Fruit fly (Drosophila melanogaster) whole organism, wandering third instar larva: Measurements from ENCODE around the gene CG33296.

Experiments
- Abd-B ChIP-seq: fragments of >200 bp; optimal IDR thresholded peaks from 2 replicates; lab custom pipeline; 2017; ENCODE audit warnings: missing biosample characterization, missing genetic modification characterization
- CG9705 ChIP-seq: fragments of 200-800 bp; sonication (Bioruptor generic); optimal IDR thresholded peaks from 2 replicates; lab custom pipeline; 2018; ENCODE audit warnings: missing biosample characterization, mild to moderate bottlenecking, missing genetic modification characterization
- Dfd ChIP-seq: fragments of >200 bp; optimal IDR thresholded peaks from 2 replicates; lab custom pipeline; 2017; ENCODE audit warnings: missing biosample characterization, missing genetic modification characterization
- Dif ChIP-seq: fragments of 200-275, 200-300 bp; sonication (Bioruptor generic); optimal IDR thresholded peaks from 2 replicates; lab custom pipeline; 2018; ENCODE audit warnings: missing biosample characterization, missing genetic modification characterization; ENCODE audit not compliant: partially characterized antibody
- GATAd ChIP-seq: sonication (Bioruptor generic); optimal IDR thresholded peaks from 2 replicates; lab custom pipeline; 2016; ENCODE audit warnings: missing biosample characterization, missing genetic modification characterization
- HLH106 ChIP-seq: fragments of 200-800 bp; optimal IDR thresholded peaks from 3 replicates; lab custom pipeline; 2019; ENCODE audit warnings: missing biosample characterization, mild to moderate bottlenecking, missing genetic modification characterization, moderate library complexity
- Hnf4 ChIP-seq: fragments of 200-800 bp; sonication (Bioruptor generic); optimal IDR thresholded peaks from 2 replicates; lab custom pipeline; 2016; ENCODE audit warnings: missing biosample characterization, mild to moderate bottlenecking, missing genetic modification characterization
- Hr83 ChIP-seq: fragments of 200-300 bp; sonication (Bioruptor generic); optimal IDR thresholded peaks from 2 replicates; lab custom pipeline; 2016; ENCODE audit warnings: missing biosample characterization, mild to moderate bottlenecking, missing genetic modification characterization, moderate library complexity; ENCODE audit not compliant: poor library complexity, severe bottlenecking
- Mio ChIP-seq: sonication (Bioruptor generic); optimal IDR thresholded peaks from 2 replicates; lab custom pipeline; 2016; ENCODE audit warnings: missing biosample characterization, missing genetic modification characterization
- Myc ChIP-seq: fragments of >200 bp; optimal IDR thresholded peaks from 2 replicates; lab custom pipeline; 2017
- N ChIP-seq: fragments of >200 bp; optimal IDR thresholded peaks from 2 replicates; lab custom pipeline; 2018; ENCODE audit warnings: missing biosample characterization, missing external identifiers, missing genetic modification characterization
- OdsH ChIP-seq: fragments of 200-800 bp; sonication (Bioruptor generic); optimal IDR thresholded peaks from 2 replicates; lab custom pipeline; 2016; ENCODE audit warnings: missing biosample characterization, mild to moderate bottlenecking, missing genetic modification characterization
- Rel ChIP-seq, 2 experiments: fragments of 200-800 bp; sonication (Bioruptor generic) in 1 of 2; optimal IDR thresholded peaks; 2 replicates in 1 of 2; 3 replicates in 1 of 2; lab custom pipeline; 2016 to 2019; ENCODE audit warnings: mild to moderate bottlenecking in 2 of 2, missing biosample characterization in 2 of 2, missing genetic modification characterization in 2 of 2, moderate library complexity in 1 of 2
- br ChIP-seq: fragments of 200-800 bp; sonication (Bioruptor generic); optimal IDR thresholded peaks from 2 replicates; lab custom pipeline; 2016; ENCODE audit warnings: missing biosample characterization, missing genetic modification characterization
- brk ChIP-seq: fragments of 200-800 bp; sonication (Bioruptor generic); optimal IDR thresholded peaks from 2 replicates; lab custom pipeline; 2016; ENCODE audit warnings: missing biosample characterization, mild to moderate bottlenecking, missing genetic modification characterization
- dl ChIP-seq, 2 experiments: fragments of 175-275, 200-275 bp in 1 of 2; fragments of 200-275 bp in 1 of 2; sonication (Bioruptor generic); optimal IDR thresholded peaks; lab custom pipeline; 2018; ENCODE audit warnings: mild to moderate bottlenecking in 2 of 2, missing biosample characterization in 2 of 2, missing genetic modification characterization in 2 of 2, moderate library complexity in 2 of 2; ENCODE audit not compliant: partially characterized antibody in 2 of 2, insufficient read depth in 1 of 2
- dmrt93B ChIP-seq: fragments of 200-800 bp; sonication (Bioruptor generic); optimal IDR thresholded peaks from 2 replicates; lab custom pipeline; 2018; ENCODE audit warnings: missing biosample characterization, mild to moderate bottlenecking, missing genetic modification characterization
- dsf ChIP-seq: sonication (Bioruptor generic); optimal IDR thresholded peaks from 2 replicates; lab custom pipeline; 2016; ENCODE audit warnings: missing biosample characterization, missing genetic modification characterization, borderline replicate concordance
- ey ChIP-seq: fragments of 200-800 bp; sonication (Bioruptor generic); optimal IDR thresholded peaks from 2 replicates; lab custom pipeline; 2016; ENCODE audit warnings: missing biosample characterization, missing genetic modification characterization
- foxo ChIP-seq, 2 experiments: fragments of 200-800 bp; sonication (Bioruptor generic); optimal IDR thresholded peaks; 2 replicates in 1 of 2; 3 replicates in 1 of 2; lab custom pipeline; 2016 to 2017; ENCODE audit warnings: missing biosample characterization in 2 of 2, missing genetic modification characterization in 2 of 2
- fru ChIP-seq: fragments of 200-800 bp; sonication (Bioruptor generic); optimal IDR thresholded peaks from 3 replicates; lab custom pipeline; 2016; ENCODE audit warnings: missing biosample characterization, mild to moderate bottlenecking, missing genetic modification characterization
- h ChIP-seq: fragments of 200-800 bp; sonication (Bioruptor generic); optimal IDR thresholded peaks from 3 replicates; lab custom pipeline; 2016; ENCODE audit warnings: missing biosample characterization, mild to moderate bottlenecking, missing genetic modification characterization
- jim ChIP-seq: fragments of 175-275, 200-325 bp; sonication (Bioruptor generic); optimal IDR thresholded peaks from 2 replicates; lab custom pipeline; 2016; ENCODE audit warnings: missing biosample characterization, mild to moderate bottlenecking, missing genetic modification characterization
- lola ChIP-seq: fragments of >200 bp; optimal IDR thresholded peaks from 2 replicates; lab custom pipeline; 2017; ENCODE audit warnings: missing biosample characterization, missing genetic modification characterization
- pan ChIP-seq: fragments of >200 bp; optimal IDR thresholded peaks from 2 replicates; lab custom pipeline; 2017
- psq ChIP-seq: fragments of 200-800 bp; sonication (Bioruptor generic); optimal IDR thresholded peaks from 3 replicates; lab custom pipeline; 2017; ENCODE audit warnings: missing biosample characterization, mild to moderate bottlenecking, missing genetic modification characterization, moderate library complexity
- rgr ChIP-seq: fragments of 200-800 bp; sonication (Bioruptor generic); optimal IDR thresholded peaks from 3 replicates; lab custom pipeline; 2016; ENCODE audit warnings: missing biosample characterization, mild to moderate bottlenecking, missing genetic modification characterization
- sage ChIP-seq: fragments of 200-800 bp; sonication (Bioruptor generic); optimal IDR thresholded peaks from 2 replicates; lab custom pipeline; 2016; ENCODE audit warnings: missing biosample characterization, mild to moderate bottlenecking, missing genetic modification characterization
- tai ChIP-seq: sonication (Bioruptor generic); optimal IDR thresholded peaks from 2 replicates; lab custom pipeline; 2016; ENCODE audit warnings: missing biosample characterization, missing genetic modification characterization
- usp ChIP-seq: fragments of >200 bp; optimal IDR thresholded peaks from 2 replicates; lab custom pipeline; 2017; ENCODE audit warnings: missing biosample characterization, missing genetic modification characterization
- woc ChIP-seq: sonication (Bioruptor generic); optimal IDR thresholded peaks from 2 replicates; lab custom pipeline; 2016; ENCODE audit warnings: missing biosample characterization, mild to moderate bottlenecking, missing genetic modification characterization

CG33296 gene

DNA sequence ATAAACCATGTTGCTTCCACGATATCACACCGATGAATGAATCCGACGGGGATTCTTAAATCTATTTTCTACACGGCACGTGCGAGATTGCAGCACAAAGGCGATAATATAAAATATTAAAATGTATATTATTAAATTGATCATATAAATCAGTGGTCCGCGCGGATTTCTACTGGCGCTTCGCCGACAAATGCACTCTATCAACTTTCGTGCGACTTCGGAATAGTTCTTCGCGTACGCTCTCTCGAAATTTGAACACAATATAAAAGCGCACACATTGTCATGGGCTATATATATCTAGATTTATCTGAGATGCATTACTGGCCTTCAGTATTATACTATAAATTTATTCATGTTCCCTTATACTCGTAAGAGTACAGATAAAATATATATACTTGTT lies at the start of gene CG33296:
Gene CG33296, minus strand, starts transcription at position 101 of the 400 bp plus-strand sequence.
- no peak for TF ChIP-seq brk
- TF ChIP-seq Dif (GFP tag; lab: Kevin White, UChicago) = no peak
- TF ChIP-seq Hnf4 = no peak
- TF ChIP-seq GATAd (GFP tag; lab: Kevin White, UChicago) = no peak
- TF ChIP-seq rgr (GFP tag; lab: Kevin White, UChicago) = no peak
- TF ChIP-seq usp (GFP tag; lab: Kevin White, UChicago) = no peak
- no peak for TF ChIP-seq sage
- TF ChIP-seq Dfd (GFP tag; lab: Kevin White, UChicago) = no peak
- no peak for TF ChIP-seq tai (GFP tag; lab: Kevin White, UChicago)
- TF ChIP-seq CG9705 (GFP tag; lab: Kevin White, UChicago) = no peak
- no peak for TF ChIP-seq psq (GFP tag; lab: Kevin White, UChicago)
- no peak for TF ChIP-seq foxo (GFP tag; optimal IDR thresholded peaks at IDR 0.05; lab: Kevin White, UChicago)

DNA sequence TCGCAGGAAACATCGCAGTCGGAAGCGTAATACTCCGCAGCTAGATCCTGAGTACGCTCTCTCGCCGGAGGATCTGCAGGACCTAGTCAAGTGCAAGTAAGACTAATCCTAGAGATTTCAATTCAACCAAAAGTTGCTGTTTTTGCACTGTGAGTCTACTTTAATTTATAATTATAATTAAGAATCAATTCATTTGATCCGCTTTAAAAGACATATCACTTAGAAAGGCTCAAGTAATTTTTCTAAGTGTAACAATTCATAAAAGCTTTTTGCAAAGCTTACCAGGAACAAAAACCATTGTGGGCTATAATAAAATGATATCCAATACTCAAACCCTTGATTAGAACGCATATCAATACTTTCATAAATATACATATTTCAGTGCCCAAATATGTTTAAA lies 40.4 kb upstream of the CG33296 start:
- TF ChIP-seq dsf (GFP tag; lab: Kevin White, UChicago) (no peak), ey (no peak), dl (GFP tag; optimal IDR thresholded peaks at IDR 0.05; lab: Kevin White, UChicago; ENCODE audit: insufficient read depth in 1 of 2, partially characterized antibody in 2 of 2) (no peak), rgr (GFP tag; lab: Kevin White, UChicago) (no peak), woc (GFP tag; lab: Kevin White, UChicago) (no peak), HLH106 (tag; lab: Kevin White, UChicago) (no peak), N (GFP tag; lab: Kevin White, UChicago) (no peak), Rel (GFP tag; optimal IDR thresholded peaks at IDR 0.05; lab: Kevin White, UChicago) (no peak), Rel (tag; optimal IDR thresholded peaks at IDR 0.05; lab: Kevin White, UChicago) (no peak), lola (GFP tag; lab: Kevin White, UChicago) (no peak), pan (lab: Kevin White, UChicago) (no peak), fru (GFP tag; lab: Kevin White, UChicago) (no peak), Mio (GFP tag; lab: Kevin White, UChicago) (no peak), Myc (lab: Kevin White, UChicago) (no peak), br (no peak), h (GFP tag; lab: Kevin White, UChicago) (no peak), Hr83 (GFP tag; lab: Kevin White, UChicago) (no peak), tai (GFP tag; lab: Kevin White, UChicago) (no peak), Abd-B (GFP tag; lab: Kevin White, UChicago) (no peak)

DNA sequence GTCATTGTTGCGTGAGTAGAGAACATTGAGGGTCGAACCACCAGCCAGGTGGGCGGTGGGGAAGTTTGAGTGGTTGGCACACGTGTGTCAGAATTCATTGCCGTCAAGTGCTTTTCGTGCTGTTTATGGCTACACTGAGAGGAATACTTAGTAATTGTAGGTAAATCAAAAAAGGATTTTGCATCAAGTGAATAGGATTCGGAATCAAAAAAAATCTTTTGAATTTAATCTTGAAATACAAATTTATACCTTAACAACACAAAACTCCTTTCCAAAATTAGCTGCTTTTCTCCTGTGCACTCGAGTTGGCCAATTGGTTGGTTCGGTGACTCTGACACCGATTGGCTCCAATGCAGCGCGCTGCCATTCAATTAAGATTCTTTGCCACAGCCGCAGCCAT lies 38.1 kb upstream of the CG33296 start:
- TF ChIP-seq pan (lab: Kevin White, UChicago) (no peak), GATAd (GFP tag; lab: Kevin White, UChicago) (no peak)
- TF ChIP-seq, all 38 proteins: peak for 0

DNA sequence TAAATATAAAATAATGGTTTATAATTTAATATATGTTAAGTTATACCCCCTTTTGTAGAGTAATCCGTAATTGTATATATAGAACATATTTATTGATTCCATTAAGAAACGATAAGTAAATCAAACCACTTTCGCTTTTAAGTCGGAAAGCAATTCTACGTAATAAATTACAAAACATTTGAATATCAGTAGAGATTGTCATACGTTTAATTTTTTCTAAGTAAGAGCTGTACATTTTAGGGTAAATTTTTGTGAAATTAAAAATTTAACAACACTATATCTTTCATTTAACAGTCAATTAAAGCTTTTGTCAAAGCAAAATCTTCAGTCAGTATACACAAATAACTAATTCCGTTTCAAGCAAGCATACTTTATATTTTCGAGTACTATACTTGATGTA lies 37.4 kb upstream of the CG33296 start, which contains the start of gene CG46025:
Gene CG46025, plus strand, starts transcription at position 301 of the 400 bp plus-strand sequence.
- TF ChIP-seq ey = no peak
- TF ChIP-seq Dfd (GFP tag; lab: Kevin White, UChicago) = no peak
- no peak for TF ChIP-seq OdsH (GFP tag; lab: Kevin White, UChicago)
- TF ChIP-seq N (GFP tag; lab: Kevin White, UChicago) = no peak
- no peak for TF ChIP-seq Dif (GFP tag; lab: Kevin White, UChicago)
- TF ChIP-seq HLH106 (tag; lab: Kevin White, UChicago) = no peak
- no peak for TF ChIP-seq dl (GFP tag; optimal IDR thresholded peaks at IDR 0.05; lab: Kevin White, UChicago; ENCODE audit: insufficient read depth in 1 of 2, partially characterized antibody in 2 of 2)
- no peak for TF ChIP-seq jim (GFP tag; lab: Kevin White, UChicago)
- no peak for TF ChIP-seq Rel (GFP tag; optimal IDR thresholded peaks at IDR 0.05; lab: Kevin White, UChicago)
- TF ChIP-seq Rel (tag; optimal IDR thresholded peaks at IDR 0.05; lab: Kevin White, UChicago) = no peak
- no peak for TF ChIP-seq dmrt93B
- no peak for TF ChIP-seq tai (GFP tag; lab: Kevin White, UChicago)
- no peak for TF ChIP-seq h (GFP tag; lab: Kevin White, UChicago)
- TF ChIP-seq lola (GFP tag; lab: Kevin White, UChicago) = no peak
- no peak for TF ChIP-seq foxo (GFP tag; optimal IDR thresholded peaks at IDR 0.05; lab: Kevin White, UChicago)
